Fruit fly (Drosophila melanogaster) ovary, adult (tissue): ENCODE measurements around the gene Nthl1.

Source experiments
- CG17801 ChIP-seq: fragments of 200-800 bp; optimal IDR thresholded peaks from 2 replicates; lab custom pipeline; 2019; ENCODE audit warnings: missing biosample characterization, mild to moderate bottlenecking, missing genetic modification characterization, moderate library complexity; ENCODE audit not compliant: partially characterized antibody

Gene Nthl1

dm6 chr2L:20927653-20928052 lies at the start of gene Nthl1:
TSS of gene Nthl1 (minus strand) at chr2L:20927860.
- no peak for TF ChIP-seq CG17801

- TF ChIP-seq CG17801: no peak
Observed at dm6 chr2L:20975594-20975993, 47.9 kb upstream of the Nthl1 start.

- no peak for TF ChIP-seq CG17801
Observed at dm6 chr2L:20974037-20974646, 46.5 kb upstream of the Nthl1 start.

- no peak for TF ChIP-seq CG17801
Observed at dm6 chr2L:20971659-20972314, 44.1 kb upstream of the Nthl1 start.

- TF ChIP-seq CG17801: no peak
Observed at dm6 chr2L:20970792-20971191, 43.1 kb upstream of the Nthl1 start.

- no peak for TF ChIP-seq CG17801
Observed at dm6 chr2L:20969674-20970297, 42.1 kb upstream of the Nthl1 start.

dm6 chr2L:20968727-20969126 lies 41.1 kb upstream of the Nthl1 start:
- TF ChIP-seq CG17801: no peak

- no peak for TF ChIP-seq CG17801
Observed at dm6 chr2L:20965001-20965400, 37.3 kb upstream of the Nthl1 start.

- TF ChIP-seq CG17801: no peak
Observed at dm6 chr2L:20960019-20960525, 32.4 kb upstream of the Nthl1 start.

- no peak for TF ChIP-seq CG17801
Observed at dm6 chr2L:20957968-20958367, 30.3 kb upstream of the Nthl1 start.

- no peak for TF ChIP-seq CG17801
Observed at dm6 chr2L:20957266-20957665, 29.6 kb upstream of the Nthl1 start.

- TF ChIP-seq CG17801: no peak
Observed at dm6 chr2L:20956836-20957235, 29.2 kb upstream of the Nthl1 start.

- TF ChIP-seq CG17801: no peak
Observed at dm6 chr2L:20951320-20951719, 23.7 kb upstream of the Nthl1 start.

- no peak for TF ChIP-seq CG17801
Observed at dm6 chr2L:20950421-20951108, 22.9 kb upstream of the Nthl1 start.

dm6 chr2L:20948625-20949024 lies 21.0 kb upstream of the Nthl1 start:
- no peak for TF ChIP-seq CG17801

- TF ChIP-seq CG17801: no peak
Observed at dm6 chr2L:20944886-20945558, 17.4 kb upstream of the Nthl1 start.

- no peak for TF ChIP-seq CG17801
Observed at dm6 chr2L:20944342-20944741, 16.7 kb upstream of the Nthl1 start.
